Fruit fly (Drosophila melanogaster) whole organism, embryonic: ENCODE measurements around the gene Alh.

Experiments
- Abd-B ChIP-seq: fragments of 200-800 bp; sonication (Bioruptor generic); optimal IDR thresholded peaks from 2 replicates; lab custom pipeline; 2018; ENCODE audit warnings: missing biosample characterization, mild to moderate bottlenecking, missing genetic modification characterization, moderate library complexity
- Ada2b ChIP-seq: fragments of 200-800 bp; sonication (Bioruptor generic); IDR thresholded peaks from 2 replicates; pipeline ENCODE4 v1.3.6; 2022; ENCODE audit warnings: missing biosample characterization, missing genetic modification characterization
- B-H1 ChIP-seq: fragments of 200-800 bp; sonication (Bioruptor generic); IDR thresholded peaks from 3 replicates; pipeline ENCODE4 v1.3.6; 2022; ENCODE audit warnings: missing biosample characterization, missing genetic modification characterization
- CG11093 ChIP-seq: fragments of 200-800 bp; sonication (Bioruptor generic); IDR thresholded peaks from 3 replicates; pipeline ENCODE4 v1.3.6; 2022; ENCODE audit warnings: missing biosample characterization, missing genetic modification characterization
- CG14050 ChIP-seq: fragments of 200-800 bp; sonication (Bioruptor generic); IDR thresholded peaks from 3 replicates; pipeline ENCODE4 v1.3.6; 2022; ENCODE audit warnings: missing biosample characterization, missing genetic modification characterization
- CG17912 ChIP-seq: fragments of 200-800 bp; sonication (Bioruptor generic); optimal IDR thresholded peaks from 2 replicates; lab custom pipeline; 2018; ENCODE audit warnings: missing biosample characterization, mild to moderate bottlenecking, missing genetic modification characterization
- CG18476 ChIP-seq: fragments of 200-800 bp; sonication (Bioruptor generic); optimal IDR thresholded peaks from 2 replicates; lab custom pipeline; 2016; ENCODE audit warnings: missing biosample characterization, mild to moderate bottlenecking, missing genetic modification characterization
- CG4707 ChIP-seq: fragments of 200-800 bp; sonication (Bioruptor generic); optimal IDR thresholded peaks from 2 replicates; lab custom pipeline; 2018; ENCODE audit warnings: missing biosample characterization, mild to moderate bottlenecking, missing genetic modification characterization, moderate library complexity
- CG5953 ChIP-seq: fragments of 200-800 bp; sonication (Bioruptor generic); IDR thresholded peaks from 2 replicates; pipeline ENCODE4 v1.3.6; 2022; ENCODE audit warnings: missing biosample characterization, missing genetic modification characterization
- CG6254 ChIP-seq: fragments of 200-800 bp; sonication (Bioruptor generic); optimal IDR thresholded peaks from 3 replicates; lab custom pipeline; 2017; ENCODE audit warnings: mild to moderate bottlenecking, missing biosample characterization, missing genetic modification reagents, missing genetic modification characterization
- CG6791 ChIP-seq: fragments of 200-800 bp; sonication (Bioruptor generic); IDR thresholded peaks from 3 replicates; pipeline ENCODE4 v1.3.6; 2022; ENCODE audit warnings: missing biosample characterization, missing genetic modification characterization; ENCODE audit not compliant: partially characterized antibody
- CG7271 ChIP-seq: fragments of 200-800 bp; sonication (Bioruptor generic); optimal IDR thresholded peaks from 2 replicates; lab custom pipeline; 2018; ENCODE audit warnings: missing biosample characterization, mild to moderate bottlenecking, missing genetic modification characterization, moderate library complexity
- CG7372 ChIP-seq: fragments of 200-800 bp; sonication (Bioruptor generic); IDR thresholded peaks from 2 replicates; pipeline ENCODE4 v1.3.6; 2022; ENCODE audit warnings: missing biosample characterization, missing genetic modification characterization
- CG7963 ChIP-seq: fragments of 200-800 bp; sonication (Bioruptor generic); IDR thresholded peaks from 3 replicates; pipeline ENCODE4 v1.3.6; 2022; ENCODE audit warnings: missing biosample characterization, missing genetic modification characterization; ENCODE audit not compliant: partially characterized antibody
- CG8290 ChIP-seq, 3 experiments: fragments of 200-800 bp; sonication (Bioruptor generic); optimal IDR thresholded peaks; 2 replicates each; lab custom pipeline; 2016 to 2019; ENCODE audit warnings: missing biosample characterization in 3 of 3, missing genetic modification characterization in 3 of 3, mild to moderate bottlenecking in 2 of 3, moderate library complexity in 1 of 3
- CG8359 ChIP-seq: fragments of 200-800 bp; sonication (Bioruptor generic); optimal IDR thresholded peaks from 2 replicates; lab custom pipeline; 2017; ENCODE audit warnings: missing biosample characterization, mild to moderate bottlenecking, missing genetic modification characterization, borderline replicate concordance
- CG9817 ChIP-seq: fragments of 200-800 bp; sonication (Bioruptor generic); optimal IDR thresholded peaks from 2 replicates; lab custom pipeline; 2018; ENCODE audit warnings: missing biosample characterization, mild to moderate bottlenecking, missing genetic modification characterization, moderate library complexity
- Camta ChIP-seq: fragments of 200-800 bp; sonication (Bioruptor generic); optimal IDR thresholded peaks from 2 replicates; lab custom pipeline; 2016; ENCODE audit warnings: missing biosample characterization, missing genetic modification characterization
- Doc2 ChIP-seq: fragments of 200-800 bp; sonication (Bioruptor generic); IDR thresholded peaks from 2 replicates; pipeline ENCODE4 v1.3.6; 2022; ENCODE audit warnings: missing biosample characterization, missing genetic modification characterization
- Fer3 ChIP-seq: fragments of 200-800 bp; sonication (Bioruptor generic); optimal IDR thresholded peaks from 2 replicates; lab custom pipeline; 2018; ENCODE audit warnings: missing biosample characterization, mild to moderate bottlenecking, missing genetic modification characterization, moderate library complexity
- Hr39 ChIP-seq: fragments of >200 bp; optimal IDR thresholded peaks from 2 replicates; lab custom pipeline; 2017
- Jarid2 ChIP-seq: fragments of 200-800 bp; sonication (Bioruptor generic); optimal IDR thresholded peaks from 3 replicates; lab custom pipeline; 2017; ENCODE audit warnings: mild to moderate bottlenecking, missing biosample characterization, missing genetic modification reagents, missing genetic modification characterization
- MESR4 ChIP-seq: fragments of 200-800 bp; sonication (Bioruptor generic); optimal IDR thresholded peaks from 2 replicates; lab custom pipeline; 2018; ENCODE audit warnings: missing biosample characterization, mild to moderate bottlenecking, missing genetic modification characterization, moderate library complexity
- Mrtf ChIP-seq: fragments of 200-800 bp; sonication (Bioruptor generic); IDR thresholded peaks from 3 replicates; pipeline ENCODE4 v1.3.6; 2022; ENCODE audit warnings: missing biosample characterization, missing genetic modification characterization
- NC2β ChIP-seq: fragments of 200-800 bp; sonication (Bioruptor generic); optimal IDR thresholded peaks from 2 replicates; lab custom pipeline; 2016; ENCODE audit warnings: missing biosample characterization, missing genetic modification characterization
- Rfx ChIP-seq: fragments of 200-800 bp; sonication (Bioruptor generic); IDR thresholded peaks from 2 replicates; pipeline ENCODE4 v1.3.6; 2022; ENCODE audit warnings: missing biosample characterization, missing genetic modification characterization
- Spps ChIP-seq: fragments of 200-800 bp; sonication (Bioruptor generic); optimal IDR thresholded peaks from 2 replicates; lab custom pipeline; 2018; ENCODE audit warnings: missing biosample characterization, mild to moderate bottlenecking, missing genetic modification characterization
- Ssrp ChIP-seq: fragments of 200-800 bp; sonication (Bioruptor generic); optimal IDR thresholded peaks from 2 replicates; lab custom pipeline; 2018; ENCODE audit warnings: missing biosample characterization, mild to moderate bottlenecking, missing genetic modification characterization, moderate library complexity
- ase ChIP-seq: fragments of 200-800 bp; sonication (Bioruptor generic); IDR thresholded peaks from 3 replicates; pipeline ENCODE4 v1.3.6; 2022; ENCODE audit warnings: missing biosample characterization, missing genetic modification characterization
- bcd ChIP-seq: fragments of 200-800 bp; sonication (Bioruptor generic); optimal IDR thresholded peaks from 2 replicates; lab custom pipeline; 2017; ENCODE audit warnings: missing biosample characterization, mild to moderate bottlenecking, missing genetic modification characterization
- cg ChIP-seq: fragments of 200-800 bp; sonication (Bioruptor generic); optimal IDR thresholded peaks from 3 replicates; lab custom pipeline; 2019; ENCODE audit warnings: missing biosample characterization, mild to moderate bottlenecking, missing genetic modification characterization, moderate library complexity
- chm ChIP-seq: fragments of 200-800 bp; sonication (Bioruptor generic); IDR thresholded peaks from 2 replicates; pipeline ENCODE4 v1.3.6; 2022; ENCODE audit warnings: missing biosample characterization, missing genetic modification characterization
- cwo ChIP-seq: fragments of 200-800 bp; sonication (Bioruptor generic); optimal IDR thresholded peaks from 3 replicates; lab custom pipeline; 2017; ENCODE audit warnings: missing biosample characterization, missing genetic modification characterization, mild to moderate bottlenecking, moderate library complexity, missing genetic modification reagents
- da ChIP-seq: fragments of 200-800 bp; sonication (Bioruptor generic); optimal IDR thresholded peaks from 2 replicates; lab custom pipeline; 2016; ENCODE audit warnings: missing biosample characterization, missing genetic modification characterization
- dati ChIP-seq: fragments of 200-800 bp; sonication (Bioruptor generic); IDR thresholded peaks from 2 replicates; pipeline ENCODE4 v1.3.6; 2022; ENCODE audit warnings: missing biosample characterization, missing genetic modification characterization
- dmrt11E ChIP-seq: fragments of 200-800 bp; sonication (Bioruptor generic); optimal IDR thresholded peaks from 3 replicates; lab custom pipeline; 2018; ENCODE audit warnings: missing biosample characterization, mild to moderate bottlenecking, missing genetic modification characterization, moderate library complexity
- gsb-n ChIP-seq: fragments of 200-800 bp; sonication (Bioruptor generic); optimal IDR thresholded peaks from 3 replicates; lab custom pipeline; 2018; ENCODE audit warnings: missing biosample characterization, mild to moderate bottlenecking, missing genetic modification characterization
- jumu ChIP-seq: fragments of 200-800 bp; sonication (Bioruptor generic); optimal IDR thresholded peaks from 3 replicates; lab custom pipeline; 2016; ENCODE audit warnings: missing biosample characterization, missing genetic modification characterization
- lab ChIP-seq: fragments of 200-800 bp; sonication (Bioruptor generic); optimal IDR thresholded peaks from 3 replicates; lab custom pipeline; 2017; ENCODE audit warnings: missing biosample characterization, missing genetic modification characterization, mild to moderate bottlenecking, moderate library complexity, missing genetic modification reagents
- odd ChIP-seq: fragments of 200-800 bp; sonication (Bioruptor generic); optimal IDR thresholded peaks from 2 replicates; lab custom pipeline; 2017; ENCODE audit warnings: missing biosample characterization, mild to moderate bottlenecking, missing genetic modification characterization
- phol ChIP-seq: fragments of 200-800 bp; sonication (Bioruptor generic); optimal IDR thresholded peaks from 3 replicates; lab custom pipeline; 2018; ENCODE audit warnings: missing biosample characterization, mild to moderate bottlenecking, missing genetic modification characterization, moderate library complexity
- pita ChIP-seq: fragments of 200-800 bp; sonication (Bioruptor generic); optimal IDR thresholded peaks from 2 replicates; lab custom pipeline; 2017; ENCODE audit warnings: missing biosample characterization, mild to moderate bottlenecking, missing genetic modification characterization
- pros ChIP-seq: fragments of 200-800 bp; sonication (Bioruptor generic); optimal IDR thresholded peaks from 3 replicates; lab custom pipeline; 2019; ENCODE audit warnings: missing biosample characterization, mild to moderate bottlenecking, missing genetic modification characterization, moderate library complexity
- row ChIP-seq: fragments of 200-800 bp; sonication (Bioruptor generic); IDR thresholded peaks from 3 replicates; pipeline ENCODE4 v1.3.6; 2022; ENCODE audit warnings: missing biosample characterization, missing genetic modification characterization
- scrt ChIP-seq: fragments of 200-800 bp; sonication (Bioruptor generic); optimal IDR thresholded peaks from 2 replicates; lab custom pipeline; 2018; ENCODE audit warnings: missing biosample characterization, mild to moderate bottlenecking, missing genetic modification characterization, moderate library complexity
- slbo ChIP-seq: fragments of 200-800 bp; sonication (Bioruptor generic); IDR thresholded peaks from 2 replicates; pipeline ENCODE4 v1.3.6; 2022; ENCODE audit warnings: missing biosample characterization, missing genetic modification characterization
- stc ChIP-seq: fragments of 200-800 bp; sonication (Bioruptor generic); IDR thresholded peaks from 2 replicates; pipeline ENCODE4 v1.3.6; 2022; ENCODE audit warnings: missing biosample characterization, missing genetic modification characterization
- tll ChIP-seq, 2 experiments: fragments of 200-800 bp in 1 of 2; fragments of >200 bp in 1 of 2; sonication (Bioruptor generic) in 1 of 2; optimal IDR thresholded peaks; 2 replicates each; lab custom pipeline; 2017 to 2019; ENCODE audit warnings: missing biosample characterization in 2 of 2, missing genetic modification characterization in 2 of 2, mild to moderate bottlenecking in 1 of 2, moderate library complexity in 1 of 2
- tup ChIP-seq: fragments of 200-800 bp; sonication (Bioruptor generic); optimal IDR thresholded peaks from 2 replicates; lab custom pipeline; 2016; ENCODE audit warnings: missing biosample characterization, mild to moderate bottlenecking, missing genetic modification characterization, moderate library complexity
- zen ChIP-seq: fragments of 200-800 bp; sonication (Bioruptor generic); optimal IDR thresholded peaks from 3 replicates; lab custom pipeline; 2018; ENCODE audit warnings: missing biosample characterization, mild to moderate bottlenecking, missing genetic modification characterization, moderate library complexity

Alh gene

dm6 chr3R:7067092-7067491 lies 56.9 kb downstream of the Alh start, which contains the start of the genes CG1105 and CG1965 (continued):
- TF ChIP-seq CG8290 (GFP tag; optimal IDR thresholded peaks at IDR 0.05; lab: Kevin White, UChicago) (peak; percentile 91), CG8290 (tag; optimal IDR thresholded peaks at IDR 0.05; lab: Kevin White, UChicago) (peak; percentile 83), CG18476 (GFP tag; lab: Kevin White, UChicago) (peak; percentile 92), stc (GFP tag; lab: Robert Waterston, UW) (peak; percentile 83), CG11093 (GFP tag; lab: Robert Waterston, UW) (peak; percentile 90), cg (GFP tag; lab: Kevin White, UChicago) (no peak), CG4707 (GFP tag; lab: Kevin White, UChicago) (peak; percentile 47), B-H1 (GFP tag; lab: Robert Waterston, UW) (peak; percentile 92), CG7372 (GFP tag; lab: Robert Waterston, UW) (peak; percentile 94), CG6791 (GFP tag; lab: Robert Waterston, UW) (peak; percentile 94), scrt (GFP tag; lab: Kevin White, UChicago) (peak; percentile 77), slbo (GFP tag; lab: Robert Waterston, UW) (peak; percentile 97), NC2β (GFP tag; lab: Kevin White, UChicago) (peak; percentile 92), Ssrp (tag; lab: Kevin White, UChicago) (peak; percentile 94), lab (peak; percentile 92), CG7963 (GFP tag; lab: Robert Waterston, UW) (peak; percentile 91), Hr39 (no peak), Abd-B (GFP tag; lab: Kevin White, UChicago) (peak; percentile 95), row (peak; percentile 97), Ada2b (peak; percentile 92), tll (GFP tag; optimal IDR thresholded peaks at IDR 0.05; lab: Kevin White, UChicago) (peak; percentile 82 to 85), da (GFP tag; lab: Kevin White, UChicago) (peak; percentile 84), zen (tag; lab: Kevin White, UChicago) (peak; percentile 93), phol (tag; lab: Kevin White, UChicago) (peak; percentile 95), dmrt11E (peak; percentile 93), CG8359 (GFP tag; lab: Kevin White, UChicago) (peak; percentile 71), jumu (peak; percentile 95), Spps (tag; lab: Kevin White, UChicago) (peak; percentile 87), ase (GFP tag; lab: Robert Waterston, UW) (peak; percentile 91), bcd (GFP tag; lab: Kevin White, UChicago) (peak; percentile 93), pros (GFP tag; lab: Kevin White, UChicago) (no peak), Mrtf (GFP tag; lab: Robert Waterston, UW) (peak; percentile 89), CG7271 (tag; lab: Kevin White, UChicago) (peak; percentile 87), CG5953 (GFP tag; lab: Robert Waterston, UW) (peak; percentile 84), cwo (GFP tag; lab: Kevin White, UChicago) (peak; percentile 84), Doc2 (peak; percentile 70; the same call in 1 of the 2 replicates), pita (GFP tag; lab: Kevin White, UChicago) (no peak), CG17912 (GFP tag; lab: Kevin White, UChicago) (peak; percentile 78), CG14050 (GFP tag; lab: Robert Waterston, UW) (peak; percentile 85), CG6254 (GFP tag; lab: Kevin White, UChicago) (peak; percentile 75), Jarid2 (GFP tag; lab: Kevin White, UChicago) (peak; percentile 72), Camta (peak; percentile 88), Fer3 (peak; percentile 91), MESR4 (GFP tag; lab: Kevin White, UChicago) (no peak), CG9817 (tag; lab: Kevin White, UChicago) (peak; percentile 94), odd (GFP tag; lab: Kevin White, UChicago) (peak; percentile 60), dati (GFP tag; lab: Robert Waterston, UW) (peak; percentile 69), Rfx (GFP tag; lab: Robert Waterston, UW) (peak; percentile 97), chm (GFP tag; lab: Robert Waterston, UW) (peak; percentile 94), tup (GFP tag; lab: Kevin White, UChicago) (peak; percentile 86), gsb-n (peak; percentile 79)
